Fruit fly (Drosophila melanogaster) S2 (cell line): ENCODE results near the gene Mrgn1.

Source experiments
- CG8478 ChIP-seq: fragments of >200 bp; optimal IDR thresholded peaks from 2 replicates; lab custom pipeline; 2018
- CTCF ChIP-seq, 2 experiments: fragments of >200 bp; optimal IDR thresholded peaks; 2 replicates each; lab custom pipeline; 2018

DNA sequence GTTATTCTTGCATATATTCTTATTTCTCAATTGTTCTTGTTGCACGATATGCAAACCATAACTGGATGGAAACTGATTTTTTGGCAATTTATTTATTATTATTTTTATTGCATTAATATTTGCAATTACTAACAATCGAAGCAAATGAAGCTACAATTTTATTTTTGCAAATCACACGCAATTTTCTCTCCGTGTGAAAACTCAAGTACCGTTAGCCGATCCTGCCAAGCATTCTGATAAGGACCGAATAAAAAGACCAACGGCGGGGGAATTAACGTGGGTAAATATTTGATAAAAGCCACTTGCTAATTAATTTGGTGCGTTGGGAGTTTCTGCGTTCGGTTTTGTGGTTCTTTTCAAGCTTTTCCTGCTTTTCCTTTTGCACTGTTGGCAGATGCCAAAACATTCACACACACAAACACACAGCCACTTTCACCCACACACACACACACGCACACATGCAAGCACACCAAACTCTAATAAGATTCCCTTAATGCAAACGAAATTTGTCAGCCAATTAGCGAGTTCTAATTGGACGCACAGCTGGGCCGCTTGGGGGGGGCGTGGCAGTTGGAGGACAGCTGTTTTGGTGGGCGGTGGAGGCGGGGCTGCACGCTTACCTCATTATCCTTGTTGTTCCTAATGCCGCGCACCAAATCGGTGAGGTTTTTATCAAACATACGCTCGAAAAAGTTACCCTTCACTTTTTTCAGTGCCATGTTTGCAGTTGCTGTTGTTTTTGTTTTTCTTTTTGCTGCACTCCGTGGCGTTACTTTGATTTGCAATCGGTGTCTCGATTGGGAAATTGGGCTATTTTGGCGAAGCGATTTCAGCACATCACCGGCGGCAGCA is 13.8 kb upstream of the Mrgn1 start:
- TF ChIP-seq CTCF (optimal IDR thresholded peaks at IDR 0.05; lab: Kevin White, UChicago) (no peak), CG8478 (no peak)
